Worm (Caenorhabditis elegans): ENCODE results near the gene srd-27.
"Not testable (repeated sequence)": the region's sequence is repeated elsewhere in the genome, so short reads cannot be mapped to it uniquely, and the experiment has no call there.

The srd-27 gene

ce11 chrV:15803079-15803478 lies at the start of gene srd-27:
srd-27 (plus strand) TSS chrV:15803379.
- TF ChIP-seq elt-1 (tag; optimal IDR thresholded peaks at IDR 0.05; ENCODE audit: borderline replicate concordance, insufficient read depth); sem-2 (GFP tag; optimal IDR thresholded peaks at IDR 0.05); unc-120 (tag; optimal IDR thresholded peaks at IDR 0.05; ENCODE audit: poor library complexity, severe bottlenecking): not testable (repeated sequence)

DNA sequence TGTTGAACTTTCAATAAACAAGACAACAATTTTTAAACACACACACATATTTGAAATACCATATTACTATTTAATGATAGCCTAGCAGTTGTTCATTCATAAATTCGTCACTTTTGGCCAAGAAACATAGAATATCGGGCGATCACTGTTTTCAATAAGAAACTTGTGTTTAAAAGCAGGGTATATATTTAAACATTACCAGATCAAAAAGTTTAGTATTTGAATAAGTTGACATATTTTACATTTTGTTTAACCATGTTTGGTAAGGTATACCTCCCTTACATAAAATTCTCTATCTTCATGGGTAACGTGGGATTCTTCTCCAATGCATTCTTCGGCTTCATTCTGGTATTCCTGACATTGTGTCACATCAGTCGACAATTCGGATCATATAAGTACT lies 48.4 kb upstream of the srd-27 start, which contains the start of gene str-8:
TSS of gene str-8 (plus strand) at position 301 of the 400 bp plus-strand sequence.
- TF ChIP-seq ceh-43 (GFP tag; optimal IDR thresholded peaks at IDR 0.05); cnd-1 (tag; optimal IDR thresholded peaks at IDR 0.05); sem-2 (GFP tag; optimal IDR thresholded peaks at IDR 0.05): not testable (repeated sequence)

- no peak for TF ChIP-seq sem-2 (GFP tag; optimal IDR thresholded peaks at IDR 0.05)
- no peak for TF ChIP-seq lsy-2 (tag; optimal IDR thresholded peaks at IDR 0.05)
- no peak for TF ChIP-seq blmp-1 (tag; optimal IDR thresholded peaks at IDR 0.05)
- no peak for TF ChIP-seq cnd-1 (tag; optimal IDR thresholded peaks at IDR 0.05)
- no peak for TF ChIP-seq nhr-76 (tag; optimal IDR thresholded peaks at IDR 0.05)
- TF ChIP-seq ham-2 (GFP tag; optimal IDR thresholded peaks at IDR 0.05): no peak
- no peak for TF ChIP-seq ces-1 (GFP tag; optimal IDR thresholded peaks at IDR 0.05)
- TF ChIP-seq ceh-83 (GFP tag; optimal IDR thresholded peaks at IDR 0.05): no peak
- TF ChIP-seq mls-2 (tag; optimal IDR thresholded peaks at IDR 0.05): no peak
- no peak for TF ChIP-seq flh-1 (GFP tag; optimal IDR thresholded peaks at IDR 0.05)
- no peak for TF ChIP-seq unc-120 (tag; optimal IDR thresholded peaks at IDR 0.05; ENCODE audit: poor library complexity, severe bottlenecking)
- no peak for TF ChIP-seq zip-8 (tag; optimal IDR thresholded peaks at IDR 0.05)
- no peak for TF ChIP-seq elt-3 (tag; optimal IDR thresholded peaks at IDR 0.05)
- TF ChIP-seq nhr-237 (tag; optimal IDR thresholded peaks at IDR 0.05): no peak
- no peak for TF ChIP-seq unc-62 (GFP tag; optimal IDR thresholded peaks at IDR 0.05)
- TF ChIP-seq drap-1 (GFP tag; optimal IDR thresholded peaks at IDR 0.05): no peak
- TF ChIP-seq snpc-4 (tag; optimal IDR thresholded peaks at IDR 0.05): no peak
- no peak for TF ChIP-seq nhr-12 (tag; optimal IDR thresholded peaks at IDR 0.05)
- no peak for TF ChIP-seq lin-32 (GFP tag; optimal IDR thresholded peaks at IDR 0.05)
Measured at ce11 chrV:15757645-15758044, 45.5 kb upstream of the srd-27 start.

- no peak for TF ChIP-seq unc-120 (tag; optimal IDR thresholded peaks at IDR 0.05; ENCODE audit: poor library complexity, severe bottlenecking)
- no peak for TF ChIP-seq nhr-28 (tag; optimal IDR thresholded peaks at IDR 0.05)
- no peak for TF ChIP-seq ztf-11 (tag; optimal IDR thresholded peaks at IDR 0.05)
- TF ChIP-seq pha-4 (tag; optimal IDR thresholded peaks at IDR 0.05): no peak
- no peak for TF ChIP-seq tbx-8 (GFP tag; optimal IDR thresholded peaks at IDR 0.05)
- no peak for TF ChIP-seq cnd-1 (tag; optimal IDR thresholded peaks at IDR 0.05)
- no peak for TF ChIP-seq elt-1 (tag; optimal IDR thresholded peaks at IDR 0.05; ENCODE audit: borderline replicate concordance, insufficient read depth)
- TF ChIP-seq mls-2 (tag; optimal IDR thresholded peaks at IDR 0.05): no peak
- TF ChIP-seq ceh-83 (GFP tag; optimal IDR thresholded peaks at IDR 0.05): no peak
- no peak for TF ChIP-seq nhr-237 (tag; optimal IDR thresholded peaks at IDR 0.05)
Measured at ce11 chrV:15758449-15758848, 44.7 kb upstream of the srd-27 start, which contains the start of gene str-9. str-9 (plus strand) TSS chrV:15758749.

- TF ChIP-seq unc-39 (tag; optimal IDR thresholded peaks at IDR 0.05) (no peak), M03D4.4 (tag; optimal IDR thresholded peaks at IDR 0.05) (peak; percentile 46), ceh-43 (GFP tag; optimal IDR thresholded peaks at IDR 0.05) (no peak), nhr-237 (tag; optimal IDR thresholded peaks at IDR 0.05) (peak; percentile 82), sptf-1 (tag; optimal IDR thresholded peaks at IDR 0.05) (peak; percentile 74), mls-2 (tag; optimal IDR thresholded peaks at IDR 0.05) (no peak), zip-8 (tag; optimal IDR thresholded peaks at IDR 0.05) (no peak), bed-3 (GFP tag; optimal IDR thresholded peaks at IDR 0.05) (no peak), ztf-11 (tag; optimal IDR thresholded peaks at IDR 0.05) (no peak), pha-4 (tag; optimal IDR thresholded peaks at IDR 0.05) (peak; percentile 48), nhr-2 (tag; optimal IDR thresholded peaks at IDR 0.05) (no peak), nhr-12 (tag; optimal IDR thresholded peaks at IDR 0.05) (no peak), tbx-8 (GFP tag; optimal IDR thresholded peaks at IDR 0.05) (no peak), lin-32 (GFP tag; optimal IDR thresholded peaks at IDR 0.05) (no peak), nhr-28 (tag; optimal IDR thresholded peaks at IDR 0.05) (no peak), elt-1 (tag; optimal IDR thresholded peaks at IDR 0.05; ENCODE audit: borderline replicate concordance, insufficient read depth) (peak; percentile 11), sem-2 (GFP tag; optimal IDR thresholded peaks at IDR 0.05) (no peak), nhr-76 (tag; optimal IDR thresholded peaks at IDR 0.05) (no peak), mab-5 (tag; optimal IDR thresholded peaks at IDR 0.05) (peak; percentile 62), blmp-1 (tag; optimal IDR thresholded peaks at IDR 0.05) (no peak), lsy-2 (tag; optimal IDR thresholded peaks at IDR 0.05) (peak; percentile 77), cnd-1 (tag; optimal IDR thresholded peaks at IDR 0.05) (no peak), flh-1 (GFP tag; optimal IDR thresholded peaks at IDR 0.05) (no peak), snpc-4 (tag; optimal IDR thresholded peaks at IDR 0.05) (no peak), ceh-39 (tag; optimal IDR thresholded peaks at IDR 0.05) (peak; percentile 43), unc-62 (GFP tag; optimal IDR thresholded peaks at IDR 0.05) (no peak), mep-1 (tag; optimal IDR thresholded peaks at IDR 0.05) (peak; percentile 91), drap-1 (GFP tag; optimal IDR thresholded peaks at IDR 0.05) (peak; percentile 79), elt-3 (tag; optimal IDR thresholded peaks at IDR 0.05) (no peak), unc-120 (tag; optimal IDR thresholded peaks at IDR 0.05; ENCODE audit: poor library complexity, severe bottlenecking) (no peak), hlh-1 (tag; optimal IDR thresholded peaks at IDR 0.05) (peak; percentile 23), ceh-83 (GFP tag; optimal IDR thresholded peaks at IDR 0.05) (no peak), lin-13 (tag; optimal IDR thresholded peaks at IDR 0.05) (peak; percentile 85), ham-2 (GFP tag; optimal IDR thresholded peaks at IDR 0.05) (no peak), ces-1 (GFP tag; optimal IDR thresholded peaks at IDR 0.05) (peak; percentile 67)
Measured at ce11 chrV:15766122-15766594, 37.0 kb upstream of the srd-27 start, which contains the start of the genes haf-3 and F57A10.2. haf-3 (minus strand) TSS chrV:15766172. F57A10.2 (plus strand) TSS chrV:15766575.
